Worm (Caenorhabditis elegans): ENCODE data around the gene nhr-166.

DNA sequence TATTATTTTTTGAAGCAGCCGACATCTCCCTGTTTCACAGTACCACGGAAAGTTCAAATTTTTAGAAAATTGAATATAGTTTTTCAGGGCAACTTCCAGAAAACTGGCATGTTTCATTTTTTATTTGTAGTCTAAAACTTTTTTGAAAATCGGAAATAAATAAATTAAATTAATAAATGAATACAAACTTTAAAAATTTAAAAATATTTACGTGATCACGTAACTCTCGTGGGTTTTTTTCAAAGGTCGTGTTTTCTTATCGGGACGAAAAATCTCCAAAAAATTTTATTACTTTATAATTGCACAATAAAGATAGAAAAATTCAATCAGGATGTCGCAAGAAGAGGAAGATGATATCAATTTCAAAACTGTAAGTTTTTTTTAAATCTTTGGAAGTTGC lies 31.7 kb downstream of the nhr-166 start, which contains the start of gene F53C3.1:
- TF ChIP-seq lin-39 (tag; optimal IDR thresholded peaks at IDR 0.05) (no peak), ama-1 (optimal IDR thresholded peaks at IDR 0.05) (no peak), unc-62 (GFP tag; optimal IDR thresholded peaks at IDR 0.05) (no peak), sup-37 (GFP tag; optimal IDR thresholded peaks at IDR 0.05) (no peak), unc-130 (tag; optimal IDR thresholded peaks at IDR 0.05) (no peak), pqm-1 (tag; optimal IDR thresholded peaks at IDR 0.05) (no peak)

All from whole organism, L1 larva.